Fruit fly (Drosophila melanogaster): ENCODE results near the gene CG31704.

Gene CG31704

DNA sequence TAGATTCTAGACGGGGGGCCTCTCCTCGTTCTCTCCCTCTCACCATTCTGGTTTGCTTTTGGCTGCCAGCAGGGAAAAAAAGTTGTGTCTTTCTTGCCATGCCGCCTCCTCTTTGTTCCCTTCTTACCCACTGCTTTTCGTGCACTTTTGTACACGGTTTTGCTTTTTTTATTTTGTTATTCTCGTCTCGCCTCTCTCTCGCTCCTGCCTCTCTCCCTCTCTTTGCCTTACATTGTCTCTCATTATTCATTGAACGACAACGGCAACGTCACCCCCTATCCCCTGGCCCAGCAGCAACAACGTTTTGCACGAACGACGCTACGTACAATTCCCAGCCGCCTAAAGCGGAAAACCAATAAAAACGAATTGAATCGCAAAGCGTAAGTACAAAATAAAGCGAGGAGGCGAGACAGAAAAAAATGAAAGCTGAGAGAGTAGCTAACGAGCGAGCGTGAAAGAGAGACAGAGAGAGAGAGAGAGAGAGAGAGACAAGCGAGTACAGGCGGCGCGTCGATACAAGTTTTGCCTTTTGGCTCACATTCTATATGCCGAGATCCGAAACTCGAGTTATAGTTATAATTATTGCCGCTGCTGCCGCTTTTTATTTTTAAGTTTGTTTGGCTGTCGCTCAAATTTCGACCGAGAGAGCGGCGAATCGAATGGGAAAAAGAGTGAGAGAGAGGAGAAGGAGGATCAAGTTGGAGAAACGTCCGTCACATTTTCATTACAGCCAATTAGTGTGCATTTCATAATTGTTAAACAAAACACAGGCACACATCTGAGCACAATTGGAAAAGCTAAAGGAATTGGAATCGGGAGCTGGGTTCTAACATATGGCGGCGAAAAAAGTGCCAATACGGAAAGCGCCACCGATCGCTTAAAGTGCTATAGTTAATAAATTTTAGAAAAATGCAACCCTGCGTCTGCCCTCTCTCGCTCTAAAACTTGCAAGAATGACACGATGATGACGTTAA, 33.5 kb upstream of the CG31704 start (continued):
- TF ChIP-seq CG10209 (GFP tag; optimal IDR thresholded peaks at IDR 0.05) (no peak), CG7786 (GFP tag; optimal IDR thresholded peaks at IDR 0.05) (no peak), toy (GFP tag; IDR thresholded peaks at IDR 0.05) (no peak), Six4 (GFP tag; optimal IDR thresholded peaks at IDR 0.05) (no peak), stwl (tag; optimal IDR thresholded peaks at IDR 0.05) (no peak), sug (tag; optimal IDR thresholded peaks at IDR 0.05) (peak; percentile 87), pros (GFP tag; optimal IDR thresholded peaks at IDR 0.05) (peak; percentile 88), exex (tag; optimal IDR thresholded peaks at IDR 0.05) (peak; percentile 25), CG6813 (GFP tag; optimal IDR thresholded peaks at IDR 0.05) (peak; percentile 16), abd-A (tag; optimal IDR thresholded peaks at IDR 0.05) (peak; percentile 99), unpg (GFP tag; optimal IDR thresholded peaks at IDR 0.05) (no peak), salm (tag; optimal IDR thresholded peaks at IDR 0.05) (no peak), zen2 (GFP tag; IDR thresholded peaks at IDR 0.05; ENCODE audit: partially characterized antibody) (peak; percentile 50; the same call in 2 of the 3 replicates), otp (GFP tag; IDR thresholded peaks at IDR 0.05) (peak; percentile 17; the same call in 1 of the 3 replicates), CG15011 (GFP tag; optimal IDR thresholded peaks at IDR 0.05) (no peak), CG13123 (GFP tag; optimal IDR thresholded peaks at IDR 0.05) (no peak), CG1233 (GFP tag; optimal IDR thresholded peaks at IDR 0.05) (no peak), CG11085 (GFP tag; IDR thresholded peaks at IDR 0.05) (no peak), nmo (GFP tag; optimal IDR thresholded peaks at IDR 0.05) (no peak), CG4730 (GFP tag; IDR thresholded peaks at IDR 0.05) (no peak), en (GFP tag; optimal IDR thresholded peaks at IDR 0.05) (no peak), CG15073 (GFP tag; optimal IDR thresholded peaks at IDR 0.05) (no peak), Scr (GFP tag; IDR thresholded peaks at IDR 0.05; ENCODE audit: partially characterized antibody) (peak; percentile 17), HHEX (GFP tag; optimal IDR thresholded peaks at IDR 0.05) (no peak), CG15601 (tag; optimal IDR thresholded peaks at IDR 0.05) (peak; percentile 40), CoRest (tag; optimal IDR thresholded peaks at IDR 0.05) (no peak), Dip3 (GFP tag; optimal IDR thresholded peaks at IDR 0.05) (peak; percentile 9), corto (GFP tag; optimal IDR thresholded peaks at IDR 0.05) (peak; percentile 20), Dref (GFP tag; IDR thresholded peaks at IDR 0.05) (no peak), bbx (GFP tag; IDR thresholded peaks at IDR 0.05; ENCODE audit: partially characterized antibody) (no peak), Trl (optimal IDR thresholded peaks at IDR 0.05) (peak; percentile 88 to 99), Trl (GFP tag; optimal IDR thresholded peaks at IDR 0.05) (peak; percentile 65), Doc3 (GFP tag; IDR thresholded peaks at IDR 0.05; ENCODE audit: partially characterized antibody) (peak; percentile 51; the same call in 1 of the 3 replicates), CG16863 (GFP tag; optimal IDR thresholded peaks at IDR 0.05) (no peak), CG2199 (GFP tag; IDR thresholded peaks at IDR 0.05) (peak; percentile 72; the same call in 2 of the 3 replicates), Spps (tag; optimal IDR thresholded peaks at IDR 0.05) (no peak), wdn (GFP tag; IDR thresholded peaks at IDR 0.05) (0 out of 2 replicates have a peak, but pooled peaks have one; percentile 8), dan (GFP tag; IDR thresholded peaks at IDR 0.05) (no peak), CG7372 (GFP tag; IDR thresholded peaks at IDR 0.05) (no peak), onecut (GFP tag; IDR thresholded peaks at IDR 0.05) (peak; percentile 67; the same call in 1 of the 2 replicates), gro (GFP tag; optimal IDR thresholded peaks at IDR 0.05) (peak; percentile 73), Aef1 (GFP tag; IDR thresholded peaks at IDR 0.05) (peak; percentile 61; the same call in 2 of the 3 replicates), Nf-YC (tag; optimal IDR thresholded peaks at IDR 0.05) (peak; percentile 87), YL-1 (GFP tag; optimal IDR thresholded peaks at IDR 0.05) (peak; percentile 1), CG14050 (GFP tag; IDR thresholded peaks at IDR 0.05) (no peak), dpn (GFP tag; optimal IDR thresholded peaks at IDR 0.05) (peak in 1 of 2 experiments; percentile 7), HmgZ (tag; optimal IDR thresholded peaks at IDR 0.05) (peak; percentile 81), CG1832 (GFP tag; optimal IDR thresholded peaks at IDR 0.05) (peak; percentile 88)
